Worm (Caenorhabditis elegans) whole organism, young adult: ENCODE results near the gene F21D9.1.
"Not testable (repeated sequence)": the region's sequence is repeated elsewhere in the genome, so short reads cannot be mapped to it uniquely, and the experiment has no call there.

Experiments
- Y53G8AR.9 ChIP-seq: fragments of 200-800 bp; sonication (Bioruptor generic); conservative IDR thresholded peaks from 2 replicates; pipeline ENCODE4 v1.3.6; 2022; ENCODE audit warnings: missing genetic modification reagents, missing genetic modification characterization, missing compliant biosample characterization
- ccch-3 ChIP-seq: fragments of 200-800 bp; sonication (Bioruptor generic); optimal IDR thresholded peaks from 2 replicates; lab custom pipeline; 2018; ENCODE audit warnings: mild to moderate bottlenecking, missing genetic modification characterization, missing compliant biosample characterization
- ceh-79 ChIP-seq: sonication (generic microtip); optimal IDR thresholded peaks from 2 replicates; lab custom pipeline; 2017; ENCODE audit warnings: mild to moderate bottlenecking, missing genetic modification characterization, missing compliant biosample characterization
- die-1 ChIP-seq: sonication (generic microtip); optimal IDR thresholded peaks from 2 replicates; lab custom pipeline; 2016; ENCODE audit warnings: missing genotype, mild to moderate bottlenecking, missing genetic modification characterization, missing compliant biosample characterization
- dox-1 ChIP-seq: fragments of 200-800 bp; sonication (Bioruptor generic); IDR thresholded peaks from 2 replicates; pipeline ENCODE4 v1.3.6; 2022; ENCODE audit warnings: missing genetic modification reagents, missing genetic modification characterization, missing compliant biosample characterization
- egrh-3 ChIP-seq: fragments of 200-800 bp; sonication (Bioruptor generic); IDR thresholded peaks from 2 replicates; pipeline ENCODE4 v1.3.6; 2022; ENCODE audit warnings: missing genetic modification reagents, missing genetic modification characterization, missing compliant biosample characterization
- mes-4 ChIP-seq: sonication (generic microtip); optimal IDR thresholded peaks from 2 replicates; lab custom pipeline; 2016; ENCODE audit warnings: missing genotype, missing genetic modification characterization, missing compliant biosample characterization
- nhr-120 ChIP-seq: fragments of 200-800 bp; sonication (Bioruptor generic); IDR thresholded peaks from 2 replicates; pipeline ENCODE4 v1.3.6; 2022; ENCODE audit warnings: missing genetic modification characterization, missing compliant biosample characterization

F21D9.1 gene

DNA sequence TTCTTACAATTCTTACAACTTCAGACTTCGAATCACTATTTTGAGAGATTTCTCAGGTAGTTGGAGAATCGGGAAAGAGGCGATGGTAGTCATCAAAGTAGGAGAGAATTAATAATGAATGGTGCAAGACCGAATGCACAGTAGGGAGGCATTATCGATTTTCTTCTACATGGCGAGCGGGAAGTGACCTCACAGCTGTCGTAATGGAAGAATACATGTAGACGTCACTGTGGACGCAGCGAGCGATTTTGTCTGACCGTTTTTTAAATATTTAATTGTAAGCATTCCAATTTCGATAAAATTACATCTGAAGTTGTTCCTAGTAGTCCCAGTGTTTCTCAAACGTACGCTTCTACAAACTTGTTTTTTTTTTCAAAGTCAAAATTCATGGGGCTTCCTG lies 45.3 kb downstream of the F21D9.1 start, which contains the start of gene F55C9.11:
Gene F55C9.11, minus strand, starts transcription at position 101 of the 400 bp plus-strand sequence.
- no peak for TF ChIP-seq ceh-79 (tag; lab: Kevin White, UChicago)

DNA sequence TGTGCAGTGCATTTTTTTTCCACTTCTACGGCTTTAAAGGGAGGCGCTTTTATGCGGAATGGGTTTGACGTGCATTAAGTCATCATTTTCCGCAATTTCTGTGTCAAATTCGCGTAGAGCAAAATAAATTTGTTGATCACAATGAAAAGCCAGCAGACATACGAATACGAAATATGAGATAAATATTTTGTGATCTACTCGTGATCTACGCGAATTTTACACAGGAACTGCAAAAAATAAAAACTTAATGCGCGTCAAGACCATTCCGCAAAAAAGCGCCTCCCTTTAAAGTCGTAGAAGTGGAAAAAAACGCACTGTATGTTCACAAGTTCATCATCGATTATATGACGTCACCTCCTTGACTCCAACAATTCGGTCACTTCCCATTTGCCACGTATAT lies 47.1 kb downstream of the F21D9.1 start, which contains the start of gene C43D7.8:
Gene C43D7.8, minus strand, starts transcription at position 101 of the 400 bp plus-strand sequence.
- TF ChIP-seq die-1 (tag; lab: Kevin White, UChicago) (no peak), nhr-120 (GFP tag; lab: Robert Waterston, UW) (0 out of 2 replicates have a peak, but pooled peaks have one; percentile 33)

DNA sequence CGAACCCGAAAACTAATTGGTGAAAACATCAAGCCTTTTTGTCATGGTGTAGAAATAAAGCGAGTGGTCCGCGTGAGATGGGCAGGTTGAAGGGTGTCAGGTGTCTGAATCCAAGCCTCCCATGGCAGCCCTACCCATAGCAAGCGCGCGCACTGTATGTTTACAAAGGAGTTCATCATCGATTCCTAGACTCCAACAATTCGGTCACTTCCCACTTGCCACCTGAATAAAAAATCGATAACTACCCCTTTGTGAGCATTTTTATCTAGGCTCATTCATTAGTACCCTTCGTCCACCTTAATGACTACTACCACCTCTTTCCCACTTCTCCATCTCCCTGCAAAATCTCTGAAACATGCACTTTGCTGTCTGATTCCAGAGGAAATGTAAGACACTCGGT lies 48.7 kb downstream of the F21D9.1 start, which contains the start of gene fbxb-64:
Gene fbxb-64, plus strand, starts transcription at position 301 of the 400 bp plus-strand sequence.
- TF ChIP-seq dox-1 (GFP tag; lab: Robert Waterston, UW) (0 out of 2 replicates have a peak, but pooled peaks have one; percentile 6), ccch-3 (GFP tag; lab: Kevin White, UChicago) (no peak)

ce11 chrV:19317058-19317457 lies 52.8 kb downstream of the F21D9.1 start, which contains the start of gene srh-208:
Gene srh-208 (plus strand): TSS chrV:19317358.
- TF ChIP-seq egrh-3 (GFP tag; lab: Robert Waterston, UW); Y53G8AR.9; mes-4 (tag; lab: Kevin White, UChicago): not testable (repeated sequence)
